Fruit fly (Drosophila melanogaster) whole organism, embryonic: ENCODE results near the gene ssp3.

ENCODE experiments used
- B-H2 ChIP-seq: fragments of 200-800 bp; sonication (Bioruptor generic); optimal IDR thresholded peaks from 2 replicates; lab custom pipeline; 2018; ENCODE audit warnings: missing biosample characterization, mild to moderate bottlenecking, missing genetic modification characterization
- Bteb2 ChIP-seq: fragments of 200-800 bp; sonication (Bioruptor generic); optimal IDR thresholded peaks from 2 replicates; lab custom pipeline; 2016; ENCODE audit warnings: missing biosample characterization, missing genetic modification characterization
- CG12155 ChIP-seq: fragments of 200-800 bp; sonication (Bioruptor generic); optimal IDR thresholded peaks from 3 replicates; lab custom pipeline; 2016; ENCODE audit warnings: missing biosample characterization, missing genetic modification characterization
- CG14441 ChIP-seq: fragments of 200-800 bp; sonication (Bioruptor generic); IDR thresholded peaks from 2 replicates; pipeline ENCODE4 v1.3.6; 2022; ENCODE audit warnings: missing biosample characterization, missing genetic modification characterization
- CG15479 ChIP-seq: fragments of 200-800 bp; sonication (Bioruptor generic); optimal IDR thresholded peaks from 3 replicates; lab custom pipeline; 2019; ENCODE audit warnings: missing biosample characterization, mild to moderate bottlenecking, missing genetic modification characterization, moderate library complexity
- CG17328 ChIP-seq: fragments of 200-800 bp; sonication (Bioruptor generic); IDR thresholded peaks from 2 replicates; pipeline ENCODE4 v1.3.6; 2022; ENCODE audit warnings: missing biosample characterization, missing genetic modification characterization
- CG17568 ChIP-seq: fragments of 200-800 bp; sonication (Bioruptor generic); optimal IDR thresholded peaks from 2 replicates; lab custom pipeline; 2018; ENCODE audit warnings: missing biosample characterization, mild to moderate bottlenecking, missing genetic modification characterization, moderate library complexity
- CG2889 ChIP-seq: fragments of 200-800 bp; sonication (Bioruptor generic); IDR thresholded peaks from 3 replicates; pipeline ENCODE4 v1.3.6; 2022; ENCODE audit warnings: missing biosample characterization, missing genetic modification characterization
- CG33557 ChIP-seq: fragments of 200-800 bp; sonication (Bioruptor generic); optimal IDR thresholded peaks from 2 replicates; lab custom pipeline; 2019; ENCODE audit warnings: missing biosample characterization, mild to moderate bottlenecking, missing genetic modification characterization, moderate library complexity
- CG4282 ChIP-seq: fragments of 200-800 bp; sonication (Bioruptor generic); optimal IDR thresholded peaks from 2 replicates; lab custom pipeline; 2016; ENCODE audit warnings: missing biosample characterization, missing genetic modification characterization
- CG4617 ChIP-seq: fragments of 200-800 bp; sonication (Bioruptor generic); optimal IDR thresholded peaks from 3 replicates; lab custom pipeline; 2016; ENCODE audit warnings: missing biosample characterization, missing genetic modification characterization, borderline replicate concordance
- CG5180 ChIP-seq: fragments of 200-800 bp; sonication (Bioruptor generic); optimal IDR thresholded peaks from 3 replicates; lab custom pipeline; 2017; ENCODE audit warnings: missing biosample characterization, missing genetic modification characterization, mild to moderate bottlenecking, moderate library complexity, missing genetic modification reagents
- CG7357 ChIP-seq: fragments of 200-800 bp; sonication (Bioruptor generic); IDR thresholded peaks from 3 replicates; pipeline ENCODE4 v1.3.6; 2022; ENCODE audit warnings: missing biosample characterization, missing genetic modification characterization
- CG7928 ChIP-seq: fragments of 200-800 bp; sonication (Bioruptor generic); optimal IDR thresholded peaks from 2 replicates; lab custom pipeline; 2017; ENCODE audit warnings: missing biosample characterization, mild to moderate bottlenecking, missing genetic modification characterization
- CG7987 ChIP-seq: fragments of 200-800 bp; sonication (Bioruptor generic); optimal IDR thresholded peaks from 2 replicates; lab custom pipeline; 2018; ENCODE audit warnings: missing biosample characterization, mild to moderate bottlenecking, missing genetic modification characterization, moderate library complexity
- D ChIP-seq, 2 experiments: fragments of 200-800 bp in 1 of 2; fragments of >200 bp in 1 of 2; sonication (Bioruptor generic) in 1 of 2; optimal IDR thresholded peaks; 2 replicates in 1 of 2; 3 replicates in 1 of 2; lab custom pipeline; 2017; ENCODE audit warnings: mild to moderate bottlenecking in 1 of 2, missing biosample characterization in 1 of 2, missing genetic modification characterization in 1 of 2, missing genetic modification reagents in 1 of 2
- D19B ChIP-seq: fragments of 200-800 bp; sonication (Bioruptor generic); optimal IDR thresholded peaks from 2 replicates; lab custom pipeline; 2017; ENCODE audit warnings: missing biosample characterization, mild to moderate bottlenecking, missing genetic modification characterization
- Dad ChIP-seq: fragments of 200-800 bp; sonication (Bioruptor generic); optimal IDR thresholded peaks from 3 replicates; lab custom pipeline; 2016; ENCODE audit warnings: missing biosample characterization, missing genetic modification characterization
- Doc3 ChIP-seq: fragments of 200-800 bp; sonication (Bioruptor generic); IDR thresholded peaks from 3 replicates; pipeline ENCODE4 v1.3.6; 2022; ENCODE audit warnings: missing biosample characterization, missing genetic modification characterization; ENCODE audit not compliant: partially characterized antibody
- Fer2 ChIP-seq: fragments of 200-800 bp; sonication (Bioruptor generic); optimal IDR thresholded peaks from 2 replicates; lab custom pipeline; 2018; ENCODE audit warnings: missing biosample characterization, mild to moderate bottlenecking, missing genetic modification characterization, moderate library complexity
- Fer3 ChIP-seq: fragments of 200-800 bp; sonication (Bioruptor generic); optimal IDR thresholded peaks from 2 replicates; lab custom pipeline; 2018; ENCODE audit warnings: missing biosample characterization, mild to moderate bottlenecking, missing genetic modification characterization, moderate library complexity
- Gug ChIP-seq: fragments of 200-800 bp; sonication (Bioruptor generic); IDR thresholded peaks from 4 replicates; pipeline ENCODE4 v1.3.6; 2022; ENCODE audit warnings: missing biosample characterization, missing genetic modification characterization
- HLH3B ChIP-seq: fragments of 200-800 bp; sonication (Bioruptor generic); IDR thresholded peaks from 2 replicates; pipeline ENCODE4 v1.3.6; 2022; ENCODE audit warnings: missing biosample characterization, missing genetic modification characterization
- Hey ChIP-seq: fragments of 200-800 bp; sonication (Bioruptor generic); optimal IDR thresholded peaks from 3 replicates; lab custom pipeline; 2018; ENCODE audit warnings: missing biosample characterization, mild to moderate bottlenecking, missing genetic modification characterization
- Lhr ChIP-seq: fragments of 200-800 bp; sonication (Bioruptor generic); optimal IDR thresholded peaks from 3 replicates; lab custom pipeline; 2017; ENCODE audit warnings: mild to moderate bottlenecking, missing biosample characterization, missing genetic modification reagents, missing genetic modification characterization
- MBD-R2 ChIP-seq: fragments of 200-800 bp; sonication (Bioruptor generic); IDR thresholded peaks from 2 replicates; pipeline ENCODE4 v1.3.6; 2022; ENCODE audit warnings: missing biosample characterization, missing genetic modification characterization
- Mrtf ChIP-seq: fragments of 200-800 bp; sonication (Bioruptor generic); IDR thresholded peaks from 3 replicates; pipeline ENCODE4 v1.3.6; 2022; ENCODE audit warnings: missing biosample characterization, missing genetic modification characterization
- NC2α ChIP-seq: fragments of 200-800 bp; sonication (Bioruptor generic); optimal IDR thresholded peaks from 2 replicates; lab custom pipeline; 2016; ENCODE audit warnings: missing biosample characterization, missing genetic modification characterization
- Optix ChIP-seq: fragments of 200-800 bp; sonication (Bioruptor generic); IDR thresholded peaks from 3 replicates; pipeline ENCODE4 v1.3.6; 2022; ENCODE audit warnings: missing biosample characterization, missing genetic modification characterization
- Sin3A ChIP-seq: fragments of >200 bp; optimal IDR thresholded peaks from 2 replicates; lab custom pipeline; 2018
- Spps ChIP-seq: fragments of 200-800 bp; sonication (Bioruptor generic); optimal IDR thresholded peaks from 2 replicates; lab custom pipeline; 2018; ENCODE audit warnings: missing biosample characterization, mild to moderate bottlenecking, missing genetic modification characterization
- Taf1 ChIP-seq: fragments of 200-800 bp; sonication (Bioruptor generic); IDR thresholded peaks from 2 replicates; pipeline ENCODE4 v1.3.6; 2022; ENCODE audit warnings: missing biosample characterization, missing genetic modification characterization
- ab ChIP-seq: fragments of 200-800 bp; sonication (Bioruptor generic); optimal IDR thresholded peaks from 2 replicates; lab custom pipeline; 2016; ENCODE audit warnings: missing biosample characterization, missing genetic modification characterization
- bbx ChIP-seq: fragments of 200-800 bp; sonication (Bioruptor generic); IDR thresholded peaks from 2 replicates; pipeline ENCODE4 v1.3.6; 2022; ENCODE audit warnings: missing biosample characterization, missing genetic modification characterization; ENCODE audit not compliant: partially characterized antibody
- disco-r ChIP-seq: fragments of 200-800 bp; sonication (Bioruptor generic); optimal IDR thresholded peaks from 2 replicates; lab custom pipeline; 2016; ENCODE audit warnings: missing biosample characterization, missing genetic modification characterization
- dmrt11E ChIP-seq: fragments of 200-800 bp; sonication (Bioruptor generic); optimal IDR thresholded peaks from 3 replicates; lab custom pipeline; 2018; ENCODE audit warnings: missing biosample characterization, mild to moderate bottlenecking, missing genetic modification characterization, moderate library complexity
- ewg ChIP-seq: fragments of 200-800 bp; sonication (Bioruptor generic); optimal IDR thresholded peaks from 3 replicates; lab custom pipeline; 2017; ENCODE audit warnings: mild to moderate bottlenecking, missing biosample characterization, missing genetic modification reagents, missing genetic modification characterization
- fd102C ChIP-seq: fragments of 200-800 bp; sonication (Bioruptor generic); optimal IDR thresholded peaks from 2 replicates; lab custom pipeline; 2018; ENCODE audit warnings: missing biosample characterization, mild to moderate bottlenecking, missing genetic modification characterization, moderate library complexity
- fd64A ChIP-seq: fragments of 200-800 bp; sonication (Bioruptor generic); optimal IDR thresholded peaks from 3 replicates; lab custom pipeline; 2018; ENCODE audit warnings: missing biosample characterization, mild to moderate bottlenecking, missing genetic modification characterization
- fru ChIP-seq: fragments of >200 bp; optimal IDR thresholded peaks from 2 replicates; lab custom pipeline; 2017
- mam ChIP-seq: fragments of 200-800 bp; sonication (Bioruptor generic); optimal IDR thresholded peaks from 3 replicates; lab custom pipeline; 2016; ENCODE audit warnings: missing biosample characterization, missing genetic modification characterization
- mld ChIP-seq: fragments of 200-800 bp; sonication (Bioruptor generic); IDR thresholded peaks from 3 replicates; pipeline ENCODE4 v1.3.6; 2022; ENCODE audit warnings: missing biosample characterization, missing genetic modification characterization; ENCODE audit not compliant: partially characterized antibody
- nerfin-1 ChIP-seq: fragments of 200-800 bp; sonication (Bioruptor generic); optimal IDR thresholded peaks from 3 replicates; lab custom pipeline; 2019; ENCODE audit warnings: missing biosample characterization, mild to moderate bottlenecking, missing genetic modification characterization, moderate library complexity
- nom ChIP-seq: fragments of 200-800 bp; sonication (Bioruptor generic); optimal IDR thresholded peaks from 2 replicates; lab custom pipeline; 2017; ENCODE audit warnings: missing biosample characterization, missing genetic modification characterization, mild to moderate bottlenecking, moderate library complexity, missing genetic modification reagents
- odd ChIP-seq: fragments of 200-800 bp; sonication (Bioruptor generic); optimal IDR thresholded peaks from 2 replicates; lab custom pipeline; 2017; ENCODE audit warnings: missing biosample characterization, mild to moderate bottlenecking, missing genetic modification characterization
- pfk ChIP-seq: fragments of 200-800 bp; sonication (Bioruptor generic); optimal IDR thresholded peaks from 2 replicates; lab custom pipeline; 2018; ENCODE audit warnings: missing biosample characterization, mild to moderate bottlenecking, missing genetic modification characterization, moderate library complexity
- psq ChIP-seq: fragments of 200-800 bp; sonication (Bioruptor generic); optimal IDR thresholded peaks from 2 replicates; lab custom pipeline; 2017; ENCODE audit warnings: missing biosample characterization, missing genetic modification characterization
- salm ChIP-seq: fragments of 200-800 bp; sonication (Bioruptor generic); optimal IDR thresholded peaks from 2 replicates; lab custom pipeline; 2018; ENCODE audit warnings: missing biosample characterization, mild to moderate bottlenecking, missing genetic modification characterization
- scrt ChIP-seq: fragments of 200-800 bp; sonication (Bioruptor generic); optimal IDR thresholded peaks from 2 replicates; lab custom pipeline; 2018; ENCODE audit warnings: missing biosample characterization, mild to moderate bottlenecking, missing genetic modification characterization, moderate library complexity
- toy ChIP-seq: fragments of 200-800 bp; sonication (Bioruptor generic); IDR thresholded peaks from 2 replicates; pipeline ENCODE4 v1.3.6; 2022; ENCODE audit warnings: missing biosample characterization, missing genetic modification characterization
- vfl ChIP-seq: fragments of 200-800 bp; sonication (Bioruptor generic); optimal IDR thresholded peaks from 2 replicates; lab custom pipeline; 2016; ENCODE audit warnings: missing biosample characterization, missing genetic modification characterization

Gene ssp3

DNA sequence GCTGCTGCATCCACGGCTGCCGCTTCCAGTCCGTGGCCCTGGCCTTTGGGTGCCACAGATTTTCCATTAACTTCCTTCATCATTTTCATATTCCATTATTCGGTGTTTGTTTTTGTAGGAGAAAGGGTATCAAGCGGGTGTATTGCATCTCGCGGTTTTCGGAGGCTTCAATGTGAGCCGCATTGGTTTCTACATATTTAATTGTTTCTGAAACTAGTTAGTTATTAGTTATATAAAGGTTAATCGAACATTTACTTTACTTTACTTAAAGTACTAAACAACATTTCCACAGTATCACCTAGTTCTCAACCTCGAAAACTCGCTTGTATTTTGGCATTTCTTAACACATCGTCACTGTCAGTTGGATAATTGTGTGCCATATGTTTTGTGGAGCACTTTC is 43.9 kb downstream of the ssp3 start (continued):
- TF ChIP-seq Doc3 (GFP tag; lab: Robert Waterston, UW), result no peak
- TF ChIP-seq CG5180 (GFP tag; lab: Kevin White, UChicago), result no peak
- no peak for TF ChIP-seq odd (GFP tag; lab: Kevin White, UChicago)
- TF ChIP-seq CG4282 (GFP tag; lab: Kevin White, UChicago), result no peak
- no peak for TF ChIP-seq Sin3A
- TF ChIP-seq D (optimal IDR thresholded peaks at IDR 0.05; lab: Kevin White, UChicago), result no peak
- TF ChIP-seq D (GFP tag; optimal IDR thresholded peaks at IDR 0.05; lab: Kevin White, UChicago), result peak; percentile 49
- TF ChIP-seq salm (tag; lab: Kevin White, UChicago), result no peak
- no peak for TF ChIP-seq Taf1 (GFP tag; lab: Robert Waterston, UW)
- no peak for TF ChIP-seq CG17568 (GFP tag; lab: Kevin White, UChicago)
- no peak for TF ChIP-seq CG33557 (GFP tag; lab: Kevin White, UChicago)
- TF ChIP-seq mld (GFP tag; lab: Robert Waterston, UW), result no peak
- 0 out of 3 replicates have a peak, but pooled peaks have one; percentile 20 for TF ChIP-seq Optix (GFP tag; lab: Robert Waterston, UW)
- no peak for TF ChIP-seq vfl (GFP tag; lab: Kevin White, UChicago)
- TF ChIP-seq CG15479 (GFP tag; lab: Kevin White, UChicago), result no peak
- no peak for TF ChIP-seq toy (GFP tag; lab: Robert Waterston, UW)
- TF ChIP-seq fru (lab: Kevin White, UChicago), result no peak
- peak; percentile 42 for TF ChIP-seq ewg (GFP tag; lab: Kevin White, UChicago)
- TF ChIP-seq ab (GFP tag; lab: Kevin White, UChicago), result no peak
- TF ChIP-seq bbx (GFP tag; lab: Robert Waterston, UW), result no peak
- no peak for TF ChIP-seq B-H2
- TF ChIP-seq CG7357 (GFP tag; lab: Robert Waterston, UW), result peak; percentile 43; the same call in 1 of the 3 replicates
- peak; percentile 57 for TF ChIP-seq D19B
- TF ChIP-seq CG17328, result peak; percentile 64; the same call in 1 of the 2 replicates
- no peak for TF ChIP-seq CG4617 (GFP tag; lab: Kevin White, UChicago)
- no peak for TF ChIP-seq CG7987 (GFP tag; lab: Kevin White, UChicago)
- peak; percentile 57; the same call in 2 of the 4 replicates for TF ChIP-seq Gug (GFP tag; lab: Robert Waterston, UW)
- TF ChIP-seq Fer3 (tag; lab: Kevin White, UChicago), result no peak
- no peak for TF ChIP-seq CG2889 (GFP tag; lab: Robert Waterston, UW)
- no peak for TF ChIP-seq CG12155 (GFP tag; lab: Kevin White, UChicago)
- no peak for TF ChIP-seq scrt
- no peak for TF ChIP-seq nom (GFP tag; lab: Kevin White, UChicago)
- no peak for TF ChIP-seq CG14441 (GFP tag; lab: Robert Waterston, UW)
- TF ChIP-seq NC2α (GFP tag; lab: Kevin White, UChicago), result no peak
- no peak for TF ChIP-seq disco-r
- TF ChIP-seq Fer2 (tag; lab: Kevin White, UChicago), result no peak
- no peak for TF ChIP-seq fd102C (GFP tag; lab: Kevin White, UChicago)
- peak; percentile 36 for TF ChIP-seq nerfin-1 (tag; lab: Kevin White, UChicago)
- no peak for TF ChIP-seq Lhr (GFP tag; lab: Kevin White, UChicago)
- TF ChIP-seq MBD-R2, result no peak
- peak; percentile 5 for TF ChIP-seq fd64A (GFP tag; lab: Kevin White, UChicago)
- TF ChIP-seq Dad, result no peak
- TF ChIP-seq Spps (tag; lab: Kevin White, UChicago), result peak; percentile 57
- no peak for TF ChIP-seq Mrtf (GFP tag; lab: Robert Waterston, UW)
- no peak for TF ChIP-seq pfk
- TF ChIP-seq psq (GFP tag; lab: Kevin White, UChicago), result no peak
- no peak for TF ChIP-seq Bteb2 (GFP tag; lab: Kevin White, UChicago)
- TF ChIP-seq HLH3B, result 0 out of 2 replicates have a peak, but pooled peaks have one; percentile 42
- peak; percentile 84 for TF ChIP-seq dmrt11E (tag; lab: Kevin White, UChicago)
- no peak for TF ChIP-seq mam (GFP tag; lab: Kevin White, UChicago)
- TF ChIP-seq CG7928 (GFP tag; lab: Kevin White, UChicago), result no peak
- no peak for TF ChIP-seq Hey (tag; lab: Kevin White, UChicago)
